Worm (Caenorhabditis elegans): Measurements from ENCODE around the gene dao-2.

Gene dao-2

DNA sequence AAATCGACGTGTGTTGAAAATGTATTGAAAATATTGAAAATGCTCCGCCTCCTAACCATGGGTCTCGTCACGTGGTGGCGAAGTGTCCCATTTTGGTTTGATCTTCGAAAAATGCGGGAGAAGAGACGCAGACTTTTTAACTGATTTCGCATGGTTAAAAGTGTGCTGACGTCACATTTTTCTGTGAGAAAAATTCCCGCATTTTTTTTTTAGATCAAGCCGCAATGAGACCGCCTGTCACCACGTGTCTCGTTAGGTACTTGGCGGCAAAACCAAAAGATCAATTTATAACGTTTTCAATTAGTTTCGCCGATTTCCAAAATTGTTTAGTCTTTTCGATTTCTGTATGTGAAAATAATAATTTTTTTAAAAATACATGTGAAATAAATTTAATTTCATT lies 37.6 kb upstream of the dao-2 start:
- TF ChIP-seq aly-2 (tag; optimal IDR thresholded peaks at IDR 0.05) (no peak), snpc-4 (tag; optimal IDR thresholded peaks at IDR 0.05) (no peak), lsy-2 (tag; optimal IDR thresholded peaks at IDR 0.05) (no peak), dmd-4 (tag; optimal IDR thresholded peaks at IDR 0.05) (no peak), peb-1 (tag; optimal IDR thresholded peaks at IDR 0.05) (no peak), F13H6.1 (tag; optimal IDR thresholded peaks at IDR 0.05) (no peak)

DNA sequence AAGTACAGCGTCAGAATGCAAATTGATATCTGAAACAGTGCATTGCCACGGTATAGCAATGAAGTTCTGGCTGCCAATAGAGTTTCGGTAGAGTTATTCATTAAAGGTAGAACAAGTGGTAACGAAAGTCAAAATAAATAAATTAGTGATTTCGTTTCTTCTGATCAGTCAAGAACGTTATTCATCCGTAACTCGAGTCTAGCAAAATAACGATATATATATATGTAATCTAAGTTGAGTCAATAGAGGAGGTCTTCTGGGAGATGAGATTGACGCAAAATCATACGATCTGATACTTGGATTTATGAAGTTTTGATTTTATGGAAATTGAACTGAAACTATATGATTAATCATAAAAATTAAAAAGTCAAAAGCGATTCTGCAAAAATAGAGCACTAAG lies 35.0 kb upstream of the dao-2 start, which contains the start of gene sra-35:
TSS of gene sra-35 (minus strand) at position 101 of the 400 bp plus-strand sequence.
- TF ChIP-seq ztf-1 (GFP tag; conservative IDR thresholded peaks at IDR 0.05) (no peak), skn-1 (tag; optimal IDR thresholded peaks at IDR 0.05) (no peak), sem-4 (tag; optimal IDR thresholded peaks at IDR 0.05) (no peak), nhr-77 (tag; optimal IDR thresholded peaks at IDR 0.05) (no peak), crh-2 (tag; optimal IDR thresholded peaks at IDR 0.05) (no peak), sma-3 (GFP tag; optimal IDR thresholded peaks at IDR 0.05) (no peak), sma-9 (GFP tag; optimal IDR thresholded peaks at IDR 0.05) (no peak), sma-9 (tag; optimal IDR thresholded peaks at IDR 0.05) (no peak), gmeb-1 (tag; optimal IDR thresholded peaks at IDR 0.05) (no peak), lin-39 (tag; optimal IDR thresholded peaks at IDR 0.05) (no peak), ceh-16 (tag; optimal IDR thresholded peaks at IDR 0.05) (no peak), nhr-11 (tag; optimal IDR thresholded peaks at IDR 0.05) (no peak), lsy-2 (tag; optimal IDR thresholded peaks at IDR 0.05) (no peak), zag-1 (tag; optimal IDR thresholded peaks at IDR 0.05) (no peak), alr-1 (tag; optimal IDR thresholded peaks at IDR 0.05) (no peak), F13H6.1 (tag; optimal IDR thresholded peaks at IDR 0.05) (no peak), nhr-21 (tag; optimal IDR thresholded peaks at IDR 0.05) (no peak)

ce11 chrII:4531880-4532279 lies 30.9 kb upstream of the dao-2 start, which contains the start of gene sra-32:
Gene sra-32 (minus strand): TSS chrII:4531980.
- TF ChIP-seq ceh-16 (tag; optimal IDR thresholded peaks at IDR 0.05) (no peak), nhr-129 (tag; optimal IDR thresholded peaks at IDR 0.05) (no peak), elt-1 (tag; optimal IDR thresholded peaks at IDR 0.05) (no peak), fos-1 (tag; optimal IDR thresholded peaks at IDR 0.05) (no peak), ztf-1 (GFP tag; conservative IDR thresholded peaks at IDR 0.05) (no peak), snpc-4 (tag; optimal IDR thresholded peaks at IDR 0.05) (no peak), ama-1 (optimal IDR thresholded peaks at IDR 0.05) (no peak), nhr-12 (tag; optimal IDR thresholded peaks at IDR 0.05) (no peak), ceh-82 (tag; optimal IDR thresholded peaks at IDR 0.05) (no peak), nhr-10 (tag; optimal IDR thresholded peaks at IDR 0.05) (no peak), ztf-4 (tag; optimal IDR thresholded peaks at IDR 0.05) (no peak), C34F6.9 (tag; optimal IDR thresholded peaks at IDR 0.05) (no peak), dmd-4 (tag; optimal IDR thresholded peaks at IDR 0.05) (no peak), nhr-25 (tag; optimal IDR thresholded peaks at IDR 0.05) (no peak), nhr-6 (tag; optimal IDR thresholded peaks at IDR 0.05) (no peak), nhr-23 (tag; optimal IDR thresholded peaks at IDR 0.05) (no peak), skn-1 (tag; optimal IDR thresholded peaks at IDR 0.05) (no peak), blmp-1 (tag; optimal IDR thresholded peaks at IDR 0.05; ENCODE audit: insufficient read depth) (no peak), lin-13 (GFP tag; optimal IDR thresholded peaks at IDR 0.05) (no peak), lin-11 (tag; optimal IDR thresholded peaks at IDR 0.05) (no peak)

DNA sequence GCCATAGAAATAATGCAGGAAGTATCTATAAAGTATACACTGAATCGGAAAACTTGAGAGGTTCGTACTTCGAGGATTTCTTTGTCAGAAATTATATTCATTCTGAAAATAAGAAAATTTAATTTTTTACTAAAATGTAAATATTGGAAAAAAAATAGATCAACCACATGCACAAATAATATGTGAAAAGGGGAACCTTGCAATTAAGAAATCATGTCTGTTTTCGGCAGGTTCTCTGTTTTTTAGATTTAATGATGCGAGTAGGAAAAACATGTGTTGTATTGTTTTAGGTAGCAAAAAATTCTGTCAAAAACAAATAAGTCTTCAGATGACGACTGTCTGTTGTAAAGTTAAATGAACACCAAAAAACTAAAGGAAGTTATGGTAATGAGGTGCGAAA lies 25.6 kb upstream of the dao-2 start, which contains the start of gene sra-33:
TSS of gene sra-33 (minus strand) at position 101 of the 400 bp plus-strand sequence.
- TF ChIP-seq R02D3.7 (tag; optimal IDR thresholded peaks at IDR 0.05): no peak
- no peak for TF ChIP-seq lin-13 (GFP tag; optimal IDR thresholded peaks at IDR 0.05)
- TF ChIP-seq elt-3 (tag; optimal IDR thresholded peaks at IDR 0.05): no peak
- no peak for TF ChIP-seq ztf-4 (tag; optimal IDR thresholded peaks at IDR 0.05)
- TF ChIP-seq ztf-11 (tag; optimal IDR thresholded peaks at IDR 0.05): no peak
- TF ChIP-seq zag-1 (tag; optimal IDR thresholded peaks at IDR 0.05): no peak
- TF ChIP-seq mab-5 (tag; optimal IDR thresholded peaks at IDR 0.05): no peak
- TF ChIP-seq crh-2 (tag; optimal IDR thresholded peaks at IDR 0.05): no peak
- TF ChIP-seq nhr-129 (tag; optimal IDR thresholded peaks at IDR 0.05): no peak
- no peak for TF ChIP-seq skn-1 (tag; optimal IDR thresholded peaks at IDR 0.05)
- no peak for TF ChIP-seq ZK546.5 (tag; optimal IDR thresholded peaks at IDR 0.05)
- no peak for TF ChIP-seq peb-1 (tag; optimal IDR thresholded peaks at IDR 0.05)
- no peak for TF ChIP-seq sem-4 (tag; optimal IDR thresholded peaks at IDR 0.05)
- no peak for TF ChIP-seq nhr-237 (tag; optimal IDR thresholded peaks at IDR 0.05)
- no peak for TF ChIP-seq sma-3 (GFP tag; optimal IDR thresholded peaks at IDR 0.05)
- no peak for TF ChIP-seq unc-55 (GFP tag; optimal IDR thresholded peaks at IDR 0.05)
- TF ChIP-seq nhr-11 (tag; optimal IDR thresholded peaks at IDR 0.05): no peak
